Fruit fly (Drosophila melanogaster): ENCODE measurements around the gene Fum4.

Fum4 gene

dm6 chr2L:10238726-10239652 is 47.7 kb upstream of the Fum4 start, which contains the start of gene me31B (continued):
- TF ChIP-seq Antp (GFP tag; optimal IDR thresholded peaks at IDR 0.05) (no peak), CG7357 (GFP tag; IDR thresholded peaks at IDR 0.05) (no peak), CG17186 (GFP tag; optimal IDR thresholded peaks at IDR 0.05) (no peak), CG12942 (GFP tag; optimal IDR thresholded peaks at IDR 0.05) (peak; percentile 38), MBD-R2 (GFP tag; IDR thresholded peaks at IDR 0.05) (0 out of 2 replicates have a peak, but pooled peaks have one; percentile 12), cas (GFP tag; IDR thresholded peaks at IDR 0.05) (no peak), Sin3A (optimal IDR thresholded peaks at IDR 0.05) (no peak), tup (GFP tag; optimal IDR thresholded peaks at IDR 0.05) (no peak), Dp (GFP tag; optimal IDR thresholded peaks at IDR 0.05) (no peak), Sox102F (GFP tag; optimal IDR thresholded peaks at IDR 0.05) (no peak), vfl (GFP tag; optimal IDR thresholded peaks at IDR 0.05) (no peak), Ada2b (GFP tag; IDR thresholded peaks at IDR 0.05) (no peak), CG31441 (GFP tag; IDR thresholded peaks at IDR 0.05) (no peak), CG3281 (GFP tag; optimal IDR thresholded peaks at IDR 0.05) (no peak), Lim3 (GFP tag; IDR thresholded peaks at IDR 0.05) (no peak), CG3995 (GFP tag; optimal IDR thresholded peaks at IDR 0.05) (no peak), ham (GFP tag; IDR thresholded peaks at IDR 0.05) (no peak), CG6813 (GFP tag; optimal IDR thresholded peaks at IDR 0.05) (no peak), CG3163 (GFP tag; optimal IDR thresholded peaks at IDR 0.05) (no peak)

DNA sequence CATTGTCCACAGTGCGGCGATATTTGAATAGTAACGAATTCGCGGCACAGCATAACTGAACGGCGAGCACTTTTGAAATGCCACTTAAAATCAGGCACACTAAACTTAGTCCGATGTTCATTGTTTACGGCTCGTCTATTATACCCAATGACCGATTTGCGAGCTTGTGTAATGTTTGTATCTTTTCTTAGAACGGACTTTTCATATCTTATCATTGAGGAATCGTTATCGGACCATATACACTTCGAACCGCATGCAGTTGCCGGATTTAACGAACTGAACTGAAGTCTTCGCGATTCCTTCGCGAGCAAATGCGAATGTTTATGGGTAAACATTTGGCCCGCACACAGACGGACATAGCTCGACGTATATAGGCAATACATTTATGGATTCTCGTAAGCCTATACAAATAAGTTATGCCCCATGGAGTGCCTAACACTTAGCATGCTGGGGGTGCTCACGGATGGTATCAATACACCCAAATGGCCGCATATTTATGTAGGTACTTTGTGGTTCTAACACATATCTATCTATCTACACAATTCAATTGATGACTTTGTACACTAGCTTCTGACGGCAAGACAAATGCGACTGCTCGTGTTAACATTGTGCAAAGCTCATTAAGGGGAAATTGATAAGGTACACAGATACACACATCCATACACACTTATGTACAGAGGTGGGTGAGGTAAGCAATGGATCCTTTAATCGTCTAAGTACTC is 46.6 kb upstream of the Fum4 start, which contains the start of gene mthl15:
mthl15 (minus strand) TSS at position 593 of the 722 bp plus-strand sequence.
- peak; percentile 68 for TF ChIP-seq cg (GFP tag; optimal IDR thresholded peaks at IDR 0.05)
- no peak for TF ChIP-seq onecut (GFP tag; IDR thresholded peaks at IDR 0.05)
- no peak for TF ChIP-seq CG11398 (GFP tag; optimal IDR thresholded peaks at IDR 0.05)
- no peak for TF ChIP-seq D (optimal IDR thresholded peaks at IDR 0.05)
- no peak for TF ChIP-seq D (GFP tag; optimal IDR thresholded peaks at IDR 0.05)
- TF ChIP-seq p53 (GFP tag; optimal IDR thresholded peaks at IDR 0.05) = no peak
- no peak for TF ChIP-seq Adf1 (GFP tag; IDR thresholded peaks at IDR 0.05)
- no peak for TF ChIP-seq usp (GFP tag; optimal IDR thresholded peaks at IDR 0.05)
- no peak for TF ChIP-seq Neu2 (GFP tag; optimal IDR thresholded peaks at IDR 0.05; ENCODE audit: borderline replicate concordance)
- 0 out of 3 replicates have a peak, but pooled peaks have one; percentile 11 for TF ChIP-seq row (GFP tag; IDR thresholded peaks at IDR 0.05)
- no peak for TF ChIP-seq lilli (GFP tag; optimal IDR thresholded peaks at IDR 0.05)
- TF ChIP-seq Hsf (GFP tag; optimal IDR thresholded peaks at IDR 0.05) = no peak
- TF ChIP-seq Gug (GFP tag; IDR thresholded peaks at IDR 0.05) = no peak
- 0 out of 2 replicates have a peak, but pooled peaks have one; percentile 29 for TF ChIP-seq CG17328 (GFP tag; IDR thresholded peaks at IDR 0.05)
- peak; percentile 95 for TF ChIP-seq mirr (GFP tag; optimal IDR thresholded peaks at IDR 0.05)
- no peak for TF ChIP-seq B-H2 (GFP tag; optimal IDR thresholded peaks at IDR 0.05)
- TF ChIP-seq CG42726 (GFP tag; IDR thresholded peaks at IDR 0.05; ENCODE audit: partially characterized antibody) = no peak
- no peak for TF ChIP-seq fd3F (GFP tag; optimal IDR thresholded peaks at IDR 0.05)
- no peak for TF ChIP-seq ara (GFP tag; IDR thresholded peaks at IDR 0.05)
- peak; percentile 64 for TF ChIP-seq sens (GFP tag)
- peak; percentile 21 for TF ChIP-seq gcm (GFP tag; optimal IDR thresholded peaks at IDR 0.05)
- no peak for TF ChIP-seq cwo (GFP tag; optimal IDR thresholded peaks at IDR 0.05)
- TF ChIP-seq Atf6 (GFP tag; IDR thresholded peaks at IDR 0.05) = peak; percentile 41; the same call in 1 of the 2 replicates
- no peak for TF ChIP-seq CG17829 (tag; optimal IDR thresholded peaks at IDR 0.05)
- no peak for TF ChIP-seq gt (GFP tag; IDR thresholded peaks at IDR 0.05)
- no peak for TF ChIP-seq CrebB (tag; optimal IDR thresholded peaks at IDR 0.05)
- no peak for TF ChIP-seq wor (GFP tag; IDR thresholded peaks at IDR 0.05)
- TF ChIP-seq Hand (GFP tag; optimal IDR thresholded peaks at IDR 0.05) = no peak
- TF ChIP-seq CG10147 (GFP tag; optimal IDR thresholded peaks at IDR 0.05) = no peak
- TF ChIP-seq CG17802 (tag; optimal IDR thresholded peaks at IDR 0.05) = peak; percentile 20

All from whole organism, embryonic.